Worm (Caenorhabditis elegans): ENCODE measurements around the gene hecw-1.

DNA sequence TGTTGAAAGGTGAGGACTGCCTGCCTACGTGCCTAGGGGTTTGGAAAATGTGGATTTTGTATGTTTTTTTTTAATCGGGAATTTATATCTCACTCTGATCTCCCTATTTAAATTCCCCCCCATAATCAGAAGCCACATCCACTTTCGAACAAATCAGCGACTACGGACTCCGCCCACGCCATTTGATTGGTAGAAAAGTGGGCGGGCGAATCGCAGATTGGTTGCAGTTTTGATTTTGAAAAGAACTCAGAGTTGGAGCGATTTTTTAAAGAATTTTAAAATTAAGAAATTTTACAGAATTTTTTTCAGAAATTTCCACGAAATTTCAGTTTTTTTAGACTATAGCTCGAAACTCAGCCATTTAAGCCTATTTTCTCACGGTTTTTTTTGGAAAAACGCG, 29.7 kb downstream of the hecw-1 start:
- TF ChIP-seq W03F9.2 (tag; optimal IDR thresholded peaks at IDR 0.05): no peak
- TF ChIP-seq him-1 (tag; optimal IDR thresholded peaks at IDR 0.05): no peak
